Worm (Caenorhabditis elegans): ENCODE data around the gene B0416.2.

The B0416.2 gene

DNA sequence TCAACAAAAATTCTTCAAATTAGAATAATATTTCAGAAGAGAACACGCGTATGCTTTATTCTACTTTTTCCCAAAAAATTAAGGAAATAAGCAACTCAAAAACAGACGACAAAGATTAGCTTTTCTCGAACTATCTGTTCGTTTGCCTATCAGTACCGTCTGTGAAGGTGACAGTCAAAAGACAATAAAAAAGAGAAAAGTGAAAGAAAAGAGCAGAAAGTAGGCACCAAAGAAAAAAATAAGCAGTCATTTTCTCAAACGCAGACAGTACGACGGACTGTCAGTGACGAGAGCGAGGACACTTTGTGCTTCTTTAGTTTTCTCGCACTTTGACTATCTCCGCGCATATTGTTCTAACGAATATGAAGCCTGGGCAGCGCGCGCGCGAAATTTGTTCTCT, 32.4 kb upstream of the B0416.2 start:
- TF ChIP-seq pha-4 (tag; optimal IDR thresholded peaks at IDR 0.05) (peak; percentile 57), hmg-11 (tag; optimal IDR thresholded peaks at IDR 0.05) (no peak), egl-27 (tag; optimal IDR thresholded peaks at IDR 0.05) (no peak), nhr-237 (tag; optimal IDR thresholded peaks at IDR 0.05) (no peak), aly-2 (tag; optimal IDR thresholded peaks at IDR 0.05) (no peak), unc-39 (tag; optimal IDR thresholded peaks at IDR 0.05) (no peak), mdl-1 (tag; optimal IDR thresholded peaks at IDR 0.05) (no peak), ceh-28 (tag; optimal IDR thresholded peaks at IDR 0.05) (no peak), zag-1 (tag; optimal IDR thresholded peaks at IDR 0.05) (no peak), nhr-76 (tag; optimal IDR thresholded peaks at IDR 0.05) (no peak), egl-5 (tag; optimal IDR thresholded peaks at IDR 0.05) (no peak), elt-2 (tag; optimal IDR thresholded peaks at IDR 0.05) (peak; percentile 67), elt-3 (tag; optimal IDR thresholded peaks at IDR 0.05) (no peak), pqm-1 (tag; optimal IDR thresholded peaks at IDR 0.05) (no peak), nhr-25 (tag; optimal IDR thresholded peaks at IDR 0.05) (no peak), fkh-10 (GFP tag; optimal IDR thresholded peaks at IDR 0.05) (no peak)

DNA sequence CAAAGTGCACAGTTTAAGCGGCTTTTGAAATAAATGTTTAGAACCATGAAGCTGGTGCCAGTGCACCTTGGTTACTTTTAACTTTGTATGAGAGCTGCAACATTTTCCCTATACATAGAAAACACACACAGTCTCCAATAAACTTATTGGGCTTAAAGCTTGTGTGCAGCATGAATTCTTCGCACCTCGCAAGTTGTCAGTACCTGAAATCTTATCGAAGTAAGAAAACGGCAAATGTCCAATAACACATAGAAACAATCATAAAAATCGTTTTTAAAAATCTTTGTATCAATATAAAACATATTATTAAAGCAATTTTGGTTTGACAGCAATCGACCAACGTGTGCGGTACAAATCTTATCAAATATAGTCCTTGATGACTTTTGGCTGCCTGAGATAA, 30.6 kb upstream of the B0416.2 start:
- TF ChIP-seq unc-39 (tag; optimal IDR thresholded peaks at IDR 0.05) (no peak), fos-1 (tag; optimal IDR thresholded peaks at IDR 0.05) (no peak), nhr-23 (tag; optimal IDR thresholded peaks at IDR 0.05) (peak; percentile 17), elt-2 (tag; optimal IDR thresholded peaks at IDR 0.05) (no peak), egl-5 (tag; optimal IDR thresholded peaks at IDR 0.05) (no peak), elt-3 (tag; optimal IDR thresholded peaks at IDR 0.05) (no peak), eor-1 (tag; optimal IDR thresholded peaks at IDR 0.05) (no peak)

ce11 chrX:9270753-9271152, 28.2 kb upstream of the B0416.2 start, which contains the start of gene B0416.5:
B0416.5 (minus strand) TSS chrX:9270853.
- TF ChIP-seq sea-2 (GFP tag; optimal IDR thresholded peaks at IDR 0.05) (no peak), elt-2 (tag; optimal IDR thresholded peaks at IDR 0.05) (no peak), lin-15B (tag; optimal IDR thresholded peaks at IDR 0.05) (no peak), ceh-16 (tag; optimal IDR thresholded peaks at IDR 0.05) (no peak), nhr-43 (tag; optimal IDR thresholded peaks at IDR 0.05; ENCODE audit: poor library complexity, severe bottlenecking) (no peak)

DNA sequence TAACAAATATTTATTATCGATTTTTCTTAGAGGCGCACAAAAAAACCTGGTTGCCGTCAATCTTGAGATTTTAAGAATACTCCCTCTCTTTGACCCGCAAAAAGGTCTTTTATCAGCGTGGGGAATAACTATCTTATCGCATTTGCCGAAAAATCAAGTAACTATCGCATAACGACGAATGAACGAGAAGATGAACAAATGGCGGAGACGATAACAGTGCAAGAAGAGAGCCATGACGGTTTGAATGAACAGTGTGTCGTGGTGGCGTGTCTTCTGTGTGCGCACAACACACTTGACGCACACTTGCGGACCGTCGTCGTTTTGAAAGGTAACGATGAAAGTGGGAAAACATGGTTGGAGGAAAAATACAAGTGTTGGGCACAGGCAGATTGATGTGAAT, 27.1 kb upstream of the B0416.2 start:
- peak; percentile 33 for TF ChIP-seq hmg-11 (tag; optimal IDR thresholded peaks at IDR 0.05)
- TF ChIP-seq ama-1 (optimal IDR thresholded peaks at IDR 0.05): no peak
- no peak for TF ChIP-seq lin-39 (tag; optimal IDR thresholded peaks at IDR 0.05)
- TF ChIP-seq pha-4 (tag; optimal IDR thresholded peaks at IDR 0.05): peak; percentile 48
- no peak for TF ChIP-seq skn-1 (tag; optimal IDR thresholded peaks at IDR 0.05)
- no peak for TF ChIP-seq unc-62 (GFP tag; optimal IDR thresholded peaks at IDR 0.05)
- TF ChIP-seq nhr-25 (tag; optimal IDR thresholded peaks at IDR 0.05): no peak
- peak in 1 of 3 experiments; percentile 51 for TF ChIP-seq elt-3 (tag; optimal IDR thresholded peaks at IDR 0.05)
- peak; percentile 78 for TF ChIP-seq pqm-1 (tag; optimal IDR thresholded peaks at IDR 0.05)
- peak; percentile 17 for TF ChIP-seq ceh-28 (tag; optimal IDR thresholded peaks at IDR 0.05)
- TF ChIP-seq elt-2 (tag; optimal IDR thresholded peaks at IDR 0.05): peak; percentile 93
- TF ChIP-seq nhr-43 (tag; optimal IDR thresholded peaks at IDR 0.05; ENCODE audit: poor library complexity, severe bottlenecking): peak; percentile 12

DNA sequence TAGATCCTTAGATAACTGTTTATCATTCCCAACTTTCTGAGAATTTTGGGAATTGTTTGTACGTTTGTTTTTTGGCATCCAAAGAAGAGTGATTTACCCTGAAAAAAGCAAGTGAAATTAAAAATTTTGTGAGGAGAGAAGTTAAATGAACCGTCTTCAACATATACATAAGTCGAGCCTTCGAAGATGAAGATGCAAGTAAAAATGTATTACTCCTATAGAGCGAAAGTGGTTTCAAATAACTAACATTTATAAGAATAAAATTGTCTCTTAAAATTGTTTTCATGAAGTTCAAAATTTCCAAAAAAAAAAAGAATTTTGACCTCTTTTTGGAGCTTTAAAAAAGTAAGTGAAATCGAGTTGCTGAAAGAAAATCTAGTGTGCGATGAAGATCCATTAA, 24.4 kb upstream of the B0416.2 start, which contains the start of gene B0416.10:
B0416.10 (minus strand) TSS at position 101 of the 400 bp plus-strand sequence.
- no peak for TF ChIP-seq fkh-10 (GFP tag; optimal IDR thresholded peaks at IDR 0.05)
- TF ChIP-seq lin-15B (tag; optimal IDR thresholded peaks at IDR 0.05): no peak
- no peak for TF ChIP-seq ztf-11 (tag; optimal IDR thresholded peaks at IDR 0.05)
- no peak for TF ChIP-seq nhr-12 (tag; optimal IDR thresholded peaks at IDR 0.05)
- no peak for TF ChIP-seq ceh-16 (tag; optimal IDR thresholded peaks at IDR 0.05)
- TF ChIP-seq nhr-11 (tag; optimal IDR thresholded peaks at IDR 0.05): no peak
- TF ChIP-seq daf-12 (tag; optimal IDR thresholded peaks at IDR 0.05): no peak
- TF ChIP-seq lsy-12 (tag; optimal IDR thresholded peaks at IDR 0.05): no peak
- TF ChIP-seq elt-3 (tag; optimal IDR thresholded peaks at IDR 0.05): no peak
- no peak for TF ChIP-seq nhr-43 (tag; optimal IDR thresholded peaks at IDR 0.05; ENCODE audit: poor library complexity, severe bottlenecking)
- TF ChIP-seq skn-1 (tag; optimal IDR thresholded peaks at IDR 0.05): no peak
- TF ChIP-seq ceh-28 (tag; optimal IDR thresholded peaks at IDR 0.05): no peak
- no peak for TF ChIP-seq nhr-76 (tag; optimal IDR thresholded peaks at IDR 0.05)
- TF ChIP-seq nhr-23 (tag; optimal IDR thresholded peaks at IDR 0.05): no peak
- TF ChIP-seq mdl-1 (tag; optimal IDR thresholded peaks at IDR 0.05): no peak
- no peak for TF ChIP-seq unc-39 (tag; optimal IDR thresholded peaks at IDR 0.05)
- TF ChIP-seq nhr-28 (tag; optimal IDR thresholded peaks at IDR 0.05): no peak

All from whole organism, L3 larva.